Worm (Caenorhabditis elegans): ENCODE results near the gene chil-19.

chil-19 gene

DNA sequence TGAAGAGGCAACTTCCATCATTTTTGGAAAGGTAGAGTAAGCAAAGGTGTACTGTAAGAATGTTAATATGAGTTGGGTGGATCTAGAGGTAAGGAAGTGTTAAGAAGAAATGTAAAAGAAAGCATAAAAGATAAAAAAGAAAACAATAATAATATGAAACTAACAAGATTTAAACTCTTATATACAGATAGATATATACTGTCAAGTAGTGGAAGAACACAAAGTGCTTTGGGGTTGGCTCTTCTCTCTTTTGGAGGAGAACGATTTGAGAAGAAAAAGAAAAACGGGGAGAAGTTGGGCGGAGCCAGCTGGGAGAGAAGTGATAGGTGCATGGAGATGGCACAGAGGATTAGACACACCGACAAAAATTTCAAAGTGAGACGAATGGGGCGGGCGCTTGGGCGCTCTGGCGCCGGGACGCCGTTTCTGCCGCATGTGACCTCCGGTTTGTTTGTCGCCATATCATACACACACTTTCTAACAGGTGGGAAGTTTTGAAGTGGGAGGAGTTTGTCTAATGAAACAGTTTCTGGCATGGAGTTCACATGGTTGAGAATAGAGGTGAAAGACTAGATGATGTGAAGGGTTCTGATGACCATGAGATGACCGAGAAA is 33.2 kb upstream of the chil-19 start, which contains the start of gene T19H5.4 (continued):
- TF ChIP-seq nhr-237 (tag; optimal IDR thresholded peaks at IDR 0.05) (no peak), F13H6.1 (tag; optimal IDR thresholded peaks at IDR 0.05) (peak; percentile 54), nhr-77 (tag; optimal IDR thresholded peaks at IDR 0.05) (no peak), nhr-21 (tag; optimal IDR thresholded peaks at IDR 0.05) (peak; percentile 64), mbf-1 (tag; optimal IDR thresholded peaks at IDR 0.05) (no peak), ama-1 (optimal IDR thresholded peaks at IDR 0.05) (no peak), lsy-2 (tag; optimal IDR thresholded peaks at IDR 0.05) (peak in 1 of 2 experiments; percentile 30), egl-27 (tag; optimal IDR thresholded peaks at IDR 0.05) (peak; percentile 65), nhr-25 (tag; optimal IDR thresholded peaks at IDR 0.05) (peak; percentile 57), elt-3 (tag; optimal IDR thresholded peaks at IDR 0.05) (no peak), nhr-10 (tag; optimal IDR thresholded peaks at IDR 0.05) (no peak), zag-1 (tag; optimal IDR thresholded peaks at IDR 0.05) (no peak), ZK546.5 (tag; optimal IDR thresholded peaks at IDR 0.05) (no peak), fos-1 (tag; optimal IDR thresholded peaks at IDR 0.05) (peak; percentile 64), unc-55 (GFP tag; optimal IDR thresholded peaks at IDR 0.05) (no peak), ztf-1 (GFP tag; conservative IDR thresholded peaks at IDR 0.05) (no peak), crh-2 (tag; optimal IDR thresholded peaks at IDR 0.05) (no peak), lin-13 (GFP tag; optimal IDR thresholded peaks at IDR 0.05) (no peak), mab-5 (tag; optimal IDR thresholded peaks at IDR 0.05) (no peak), nhr-11 (tag; optimal IDR thresholded peaks at IDR 0.05) (no peak), nhr-129 (tag; optimal IDR thresholded peaks at IDR 0.05) (peak; percentile 18), dmd-4 (tag; optimal IDR thresholded peaks at IDR 0.05) (no peak), gmeb-1 (tag; optimal IDR thresholded peaks at IDR 0.05) (peak; percentile 42), peb-1 (tag; optimal IDR thresholded peaks at IDR 0.05) (no peak)

DNA sequence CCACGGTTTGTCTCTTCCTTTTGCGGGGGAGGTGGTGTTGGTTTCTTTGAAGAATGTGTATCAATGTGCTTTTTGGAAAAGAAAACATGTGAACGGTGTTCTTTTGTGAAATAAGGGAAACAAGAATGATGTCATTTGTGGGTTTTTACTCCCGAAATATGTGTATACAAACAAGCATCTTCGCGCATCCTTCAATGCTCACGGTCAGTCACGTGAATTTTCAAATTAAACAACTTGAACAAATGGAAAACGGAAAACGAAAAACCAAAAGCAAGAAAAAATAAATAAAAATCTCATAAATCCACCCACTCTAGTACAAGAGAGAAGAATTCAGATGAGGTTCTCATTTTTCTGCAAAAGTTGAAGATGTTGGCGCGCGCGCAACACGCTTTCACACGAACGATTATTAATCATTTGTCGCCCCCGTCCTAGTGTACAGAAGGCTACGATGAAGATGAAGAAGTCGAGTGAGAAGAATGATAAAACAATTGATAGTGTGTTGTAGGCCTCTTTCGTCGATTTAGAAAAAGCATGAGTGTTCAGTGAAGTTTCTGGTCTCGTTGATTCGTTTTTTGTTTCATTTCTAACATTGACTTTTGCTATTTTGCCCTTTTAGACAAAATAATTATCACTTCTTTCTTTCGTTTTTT is 31.0 kb upstream of the chil-19 start:
- TF ChIP-seq unc-62 (GFP tag; optimal IDR thresholded peaks at IDR 0.05), result no peak
- peak; percentile 6 for TF ChIP-seq sma-9 (GFP tag; optimal IDR thresholded peaks at IDR 0.05)
- TF ChIP-seq sma-9 (tag; optimal IDR thresholded peaks at IDR 0.05), result no peak
- TF ChIP-seq egl-27 (tag; optimal IDR thresholded peaks at IDR 0.05), result no peak
- TF ChIP-seq fos-1 (tag; optimal IDR thresholded peaks at IDR 0.05), result peak; percentile 7
- TF ChIP-seq nhr-21 (tag; optimal IDR thresholded peaks at IDR 0.05), result peak; percentile 37
- TF ChIP-seq F13H6.1 (tag; optimal IDR thresholded peaks at IDR 0.05), result no peak
- TF ChIP-seq nhr-237 (tag; optimal IDR thresholded peaks at IDR 0.05), result no peak
- no peak for TF ChIP-seq nhr-11 (tag; optimal IDR thresholded peaks at IDR 0.05)

DNA sequence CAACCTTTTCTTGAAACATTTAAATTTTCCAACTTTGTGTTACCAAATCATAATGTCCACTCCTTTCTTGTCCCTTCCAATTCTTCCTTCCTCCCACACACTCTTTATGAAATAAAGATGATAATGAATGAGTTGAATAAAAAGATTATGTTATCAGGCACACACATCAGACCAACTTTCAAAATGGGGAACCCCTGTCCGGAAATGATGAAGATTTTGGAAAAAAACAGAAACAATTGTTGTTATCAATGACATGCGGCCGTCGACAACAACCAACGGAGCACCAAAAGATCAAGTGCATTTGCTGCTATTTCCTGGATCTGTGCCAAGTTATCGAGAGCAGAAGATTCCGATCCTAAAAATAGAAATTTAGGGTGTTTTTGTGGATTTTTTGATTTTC is 29.1 kb upstream of the chil-19 start:
- TF ChIP-seq mbf-1 (tag; optimal IDR thresholded peaks at IDR 0.05) (no peak), nhr-21 (tag; optimal IDR thresholded peaks at IDR 0.05) (no peak), nhr-11 (tag; optimal IDR thresholded peaks at IDR 0.05) (no peak), lsy-2 (tag; optimal IDR thresholded peaks at IDR 0.05) (no peak), snpc-4 (tag; optimal IDR thresholded peaks at IDR 0.05) (no peak), lin-39 (tag; optimal IDR thresholded peaks at IDR 0.05) (no peak), peb-1 (tag; optimal IDR thresholded peaks at IDR 0.05) (no peak), nhr-77 (tag; optimal IDR thresholded peaks at IDR 0.05) (no peak), unc-39 (tag; optimal IDR thresholded peaks at IDR 0.05) (no peak), ceh-16 (tag; optimal IDR thresholded peaks at IDR 0.05) (no peak), fos-1 (tag; optimal IDR thresholded peaks at IDR 0.05) (peak; percentile 67), sma-9 (GFP tag; optimal IDR thresholded peaks at IDR 0.05) (peak; percentile 28), sma-9 (tag; optimal IDR thresholded peaks at IDR 0.05) (no peak), R02D3.7 (tag; optimal IDR thresholded peaks at IDR 0.05) (no peak)

DNA sequence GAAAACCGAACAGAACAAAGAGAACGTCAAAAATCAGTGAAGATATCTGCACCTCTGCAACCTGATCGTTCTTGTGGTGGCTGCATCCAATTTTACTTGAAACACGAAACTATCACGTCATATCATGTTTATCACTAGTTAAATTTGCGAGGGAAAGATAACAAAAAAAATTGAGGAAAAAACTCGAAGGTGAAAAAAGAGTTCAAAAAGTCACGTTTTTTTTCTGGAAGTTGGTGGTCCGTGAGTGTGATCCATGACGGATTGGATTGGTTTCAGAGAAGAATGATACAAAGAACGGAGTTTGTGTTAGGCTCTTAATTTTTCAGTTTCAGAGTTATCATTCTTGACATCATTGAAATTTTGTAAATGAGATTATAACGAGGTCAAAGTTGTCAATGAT is 28.3 kb upstream of the chil-19 start:
- no peak for TF ChIP-seq sma-3 (GFP tag; optimal IDR thresholded peaks at IDR 0.05)
- no peak for TF ChIP-seq nhr-129 (tag; optimal IDR thresholded peaks at IDR 0.05)
- no peak for TF ChIP-seq ceh-16 (tag; optimal IDR thresholded peaks at IDR 0.05)
- no peak for TF ChIP-seq nhr-23 (tag; optimal IDR thresholded peaks at IDR 0.05)
- TF ChIP-seq aly-2 (tag; optimal IDR thresholded peaks at IDR 0.05), result no peak
- TF ChIP-seq nhr-21 (tag; optimal IDR thresholded peaks at IDR 0.05), result no peak
- no peak for TF ChIP-seq zag-1 (tag; optimal IDR thresholded peaks at IDR 0.05)
- no peak for TF ChIP-seq nhr-12 (tag; optimal IDR thresholded peaks at IDR 0.05)
- TF ChIP-seq Y55F3AM.14 (GFP tag; optimal IDR thresholded peaks at IDR 0.05), result no peak
- TF ChIP-seq lin-39 (tag; optimal IDR thresholded peaks at IDR 0.05), result no peak
- no peak for TF ChIP-seq crh-2 (tag; optimal IDR thresholded peaks at IDR 0.05)
- TF ChIP-seq gmeb-1 (tag; optimal IDR thresholded peaks at IDR 0.05), result no peak
- TF ChIP-seq ztf-4 (tag; optimal IDR thresholded peaks at IDR 0.05), result no peak
- no peak for TF ChIP-seq ZK546.5 (tag; optimal IDR thresholded peaks at IDR 0.05)

All from whole organism, L2 larva.